Worm (Caenorhabditis elegans) whole organism, mixed stage, embryonic: Measurements from ENCODE around the gene F41G4.8.

Experiments
- bed-3 ChIP-seq: fragments of 200-800 bp; sonication (Bioruptor generic); optimal IDR thresholded peaks from 3 replicates; lab custom pipeline; 2018; ENCODE audit warnings: mild to moderate bottlenecking, missing genetic modification characterization, moderate library complexity, missing compliant biosample characterization
- ceh-39 ChIP-seq: fragments of 150-350 bp; optimal IDR thresholded peaks from 2 replicates; lab custom pipeline; 2014; ENCODE audit warnings: missing biosample characterization, missing genetic modification characterization
- mls-2 ChIP-seq: sonication (generic microtip); optimal IDR thresholded peaks from 2 replicates; lab custom pipeline; 2016; ENCODE audit warnings: mild to moderate bottlenecking, missing genetic modification characterization, moderate library complexity, missing compliant biosample characterization
- nhr-2 ChIP-seq: fragments of 150-350 bp; optimal IDR thresholded peaks from 2 replicates; lab custom pipeline; 2014; ENCODE audit warnings: missing biosample characterization, missing genetic modification characterization
- nhr-237 ChIP-seq: fragments of 150-350 bp; optimal IDR thresholded peaks from 2 replicates; lab custom pipeline; 2014; ENCODE audit warnings: missing biosample characterization, missing genetic modification characterization
- pha-4 ChIP-seq: fragments of 150-350 bp; optimal IDR thresholded peaks from 2 replicates; lab custom pipeline; 2018; ENCODE audit warnings: missing biosample characterization, missing genetic modification reagents, missing genetic modification characterization
- sem-2 ChIP-seq: fragments of 200-800 bp; sonication (Bioruptor generic); optimal IDR thresholded peaks from 2 replicates; lab custom pipeline; 2018; ENCODE audit warnings: mild to moderate bottlenecking, missing genetic modification characterization, missing compliant biosample characterization
- unc-62 ChIP-seq: fragments of 150-350 bp; optimal IDR thresholded peaks from 2 replicates; lab custom pipeline; 2014; ENCODE audit warnings: missing biosample characterization, missing genetic modification reagents, missing genetic modification characterization
- ztf-11 ChIP-seq: fragments of 150-350 bp; optimal IDR thresholded peaks from 2 replicates; lab custom pipeline; 2014; ENCODE audit warnings: missing biosample characterization, missing genetic modification characterization

- TF ChIP-seq mls-2 (no peak), unc-62 (GFP tag; lab: Kevin White, UChicago) (no peak), bed-3 (GFP tag; lab: Kevin White, UChicago) (no peak), nhr-2 (tag; lab: Kevin White, UChicago) (no peak), ztf-11 (tag; lab: Kevin White, UChicago) (no peak), ceh-39 (tag; lab: Kevin White, UChicago) (no peak), nhr-237 (tag; lab: Kevin White, UChicago) (no peak), pha-4 (tag; lab: Kevin White, UChicago) (no peak), sem-2 (no peak)
Measured at ce11 chrX:16798621-16799020, 46.2 kb downstream of the F41G4.8 start.
